Worm (Caenorhabditis elegans) whole organism, L1 larva: ENCODE results near the gene col-39.

Source experiments
- C16A3.4 ChIP-seq: fragments of 150-350 bp; optimal IDR thresholded peaks from 2 replicates; lab custom pipeline; 2014; ENCODE audit warnings: missing biosample characterization, missing genetic modification characterization
- blmp-1 ChIP-seq: fragments of 150-350 bp; optimal IDR thresholded peaks from 2 replicates; lab custom pipeline; 2014; ENCODE audit warnings: missing biosample characterization, missing genetic modification characterization
- ceh-88 ChIP-seq: fragments of 200-800 bp; sonication (Bioruptor generic); IDR thresholded peaks from 2 replicates; pipeline ENCODE4 v1.3.6; 2022; ENCODE audit warnings: missing genetic modification characterization, missing compliant biosample characterization
- dpl-1 ChIP-seq, 3 experiments: fragments of 150-350 bp in 2 of 3; sonication (generic microtip) in 1 of 3; optimal IDR thresholded peaks; 2 replicates each; lab custom pipeline; 2014 to 2017; ENCODE audit warnings: missing biosample characterization in 3 of 3, missing genetic modification characterization in 3 of 3, missing genetic modification reagents in 3 of 3
- efl-1 ChIP-seq, 4 experiments: fragments of 150-350 bp; optimal IDR thresholded peaks in 3 of 4; peaks in 1 of 4; 1 replicate in 1 of 4; 2 replicates in 3 of 4; lab custom pipeline; 2014; ENCODE audit warnings: missing biosample characterization in 2 of 4, missing genetic modification characterization in 2 of 4, missing genetic modification reagents in 2 of 4
- egl-13 ChIP-seq: sonication (generic microtip); optimal IDR thresholded peaks from 2 replicates; lab custom pipeline; 2016; ENCODE audit warnings: missing genotype, missing genetic modification reagents, missing genetic modification characterization, missing compliant biosample characterization
- egl-27 ChIP-seq, 2 experiments: fragments of 150-350 bp in 1 of 2; sonication (generic microtip); optimal IDR thresholded peaks; 3 replicates each; lab custom pipeline; 2017 to 2018; ENCODE audit warnings: missing biosample characterization in 2 of 2, missing genetic modification characterization in 2 of 2, missing genetic modification reagents in 2 of 2
- ets-5 ChIP-seq: fragments of 200-800 bp; sonication (Bioruptor generic); IDR thresholded peaks from 2 replicates; pipeline ENCODE4 v1.3.6; 2022; ENCODE audit warnings: missing genetic modification characterization, missing compliant biosample characterization
- fkh-10 ChIP-seq: sonication (generic microtip); optimal IDR thresholded peaks from 2 replicates; lab custom pipeline; 2017; ENCODE audit warnings: missing biosample characterization, missing genetic modification reagents, missing genetic modification characterization
- fos-1 ChIP-seq: fragments of 150-350 bp; optimal IDR thresholded peaks from 2 replicates; lab custom pipeline; 2014; ENCODE audit warnings: missing biosample characterization, missing genetic modification characterization
- grh-1 ChIP-seq: fragments of 200-800 bp; sonication (Bioruptor generic); IDR thresholded peaks from 2 replicates; pipeline ENCODE4 v1.3.6; 2022; ENCODE audit warnings: missing genetic modification reagents, missing genetic modification characterization, missing compliant biosample characterization
- hlh-17 ChIP-seq: fragments of 200-800 bp; sonication (Bioruptor generic); optimal IDR thresholded peaks from 2 replicates; lab custom pipeline; 2018; ENCODE audit warnings: missing genetic modification characterization, mild to moderate bottlenecking, missing compliant biosample characterization, moderate library complexity, borderline replicate concordance
- irx-1 ChIP-seq: sonication (generic microtip); optimal IDR thresholded peaks from 2 replicates; lab custom pipeline; 2016; ENCODE audit warnings: missing genetic modification characterization, missing compliant biosample characterization
- lin-15B ChIP-seq: fragments of 150-350 bp; sonication (generic microtip); optimal IDR thresholded peaks from 3 replicates; lab custom pipeline; 2014; ENCODE audit warnings: missing biosample characterization, missing genetic modification characterization
- lin-35 ChIP-seq, 2 experiments: fragments of 150-350 bp; optimal IDR thresholded peaks; 2 replicates each; lab custom pipeline; 2014; ENCODE audit warnings: missing biosample characterization in 2 of 2, missing genetic modification characterization in 2 of 2, missing genetic modification reagents in 2 of 2
- lsy-2 ChIP-seq, 2 experiments: fragments of 150-350 bp; optimal IDR thresholded peaks; 2 replicates each; lab custom pipeline; 2014; ENCODE audit warnings: missing biosample characterization in 2 of 2, missing genetic modification characterization in 2 of 2
- mab-9 ChIP-seq: fragments of 200-800 bp; sonication (Bioruptor generic); IDR thresholded peaks from 2 replicates; pipeline ENCODE4 v1.3.6; 2022; ENCODE audit warnings: missing genetic modification reagents, missing genetic modification characterization, missing compliant biosample characterization
- mdl-1 ChIP-seq, 2 experiments: fragments of 150-350 bp; optimal IDR thresholded peaks; 2 replicates each; lab custom pipeline; 2014 to 2017; ENCODE audit warnings: missing biosample characterization in 2 of 2, missing genetic modification characterization in 2 of 2, inconsistent platforms in 1 of 2
- mep-1 ChIP-seq: fragments of 150-350 bp; optimal IDR thresholded peaks from 2 replicates; lab custom pipeline; 2014; ENCODE audit warnings: missing biosample characterization, missing genetic modification characterization
- nhr-20 ChIP-seq: sonication (generic microtip); optimal IDR thresholded peaks from 2 replicates; lab custom pipeline; 2016; ENCODE audit warnings: mild to moderate bottlenecking, missing genetic modification characterization, missing compliant biosample characterization
- nhr-237 ChIP-seq: fragments of 150-350 bp; optimal IDR thresholded peaks from 2 replicates; lab custom pipeline; 2014; ENCODE audit warnings: missing biosample characterization, missing genetic modification characterization
- nhr-47 ChIP-seq: sonication (generic microtip); optimal IDR thresholded peaks from 2 replicates; lab custom pipeline; 2016; ENCODE audit warnings: mild to moderate bottlenecking, missing genetic modification characterization, moderate library complexity, missing compliant biosample characterization
- nhr-84 ChIP-seq: sonication (generic microtip); optimal IDR thresholded peaks from 2 replicates; lab custom pipeline; 2017; ENCODE audit warnings: missing biosample characterization, missing genetic modification characterization
- nhr-85 ChIP-seq: sonication (generic microtip); peaks from one replicate; lab custom pipeline; 2016; ENCODE audit warnings: missing genetic modification characterization, inconsistent platforms, missing compliant biosample characterization
- nhr-90 ChIP-seq: sonication (generic microtip); optimal IDR thresholded peaks from 2 replicates; lab custom pipeline; 2016; ENCODE audit warnings: mild to moderate bottlenecking, missing genetic modification characterization, missing compliant biosample characterization; ENCODE audit not compliant: poor library complexity
- pax-3 ChIP-seq: fragments of 200-800 bp; sonication (Bioruptor generic); optimal IDR thresholded peaks from 2 replicates; lab custom pipeline; 2018; ENCODE audit warnings: mild to moderate bottlenecking, missing genetic modification characterization, moderate library complexity, missing compliant biosample characterization
- snpc-4 ChIP-seq: fragments of 150-350 bp; optimal IDR thresholded peaks from 2 replicates; lab custom pipeline; 2014; ENCODE audit warnings: missing biosample characterization, missing genetic modification characterization
- sox-4 ChIP-seq: sonication (generic microtip); optimal IDR thresholded peaks from 2 replicates; lab custom pipeline; 2016; ENCODE audit warnings: missing genetic modification characterization, missing compliant biosample characterization
- sup-37 ChIP-seq: fragments of 200-800 bp; sonication (Bioruptor generic); optimal IDR thresholded peaks from 2 replicates; lab custom pipeline; 2018; ENCODE audit warnings: mild to moderate bottlenecking, missing genetic modification characterization, missing compliant biosample characterization
- tbx-2 ChIP-seq: sonication (generic microtip); optimal IDR thresholded peaks from 2 replicates; lab custom pipeline; 2016; ENCODE audit warnings: missing genetic modification characterization, missing compliant biosample characterization
- xbp-1 ChIP-seq: sonication (generic microtip); optimal IDR thresholded peaks from 2 replicates; lab custom pipeline; 2016; ENCODE audit warnings: missing genetic modification characterization, missing compliant biosample characterization

col-39 gene

ce11 chrII:10658576-10659256 is 46.0 kb upstream of the col-39 start, which contains the start of the genes snu-13 and rsp-7 (continued):
- peak; percentile 53; the same call in 1 of the 2 replicates for TF ChIP-seq grh-1 (GFP tag; lab: Robert Waterston, UW)
- peak; percentile 13 for TF ChIP-seq egl-13 (tag; lab: Kevin White, UChicago)
- no peak for TF ChIP-seq nhr-84
- TF ChIP-seq snpc-4 (tag; lab: Kevin White, UChicago) = peak; percentile 39
- peak; percentile 60 for TF ChIP-seq C16A3.4 (tag; lab: Kevin White, UChicago)
- TF ChIP-seq nhr-20 = peak; percentile 80
- TF ChIP-seq nhr-47 (tag; lab: Kevin White, UChicago) = peak; percentile 68
- peak; percentile 82 for TF ChIP-seq nhr-85 (tag; lab: Kevin White, UChicago)
- TF ChIP-seq lin-15B = peak; percentile 64
- TF ChIP-seq nhr-237 (tag; lab: Kevin White, UChicago) = peak; percentile 7
- TF ChIP-seq efl-1 (optimal IDR thresholded peaks at IDR 0.05; lab: Kevin White, UChicago) = peak; percentile 82 to 83
- peak; percentile 74 to 96 for TF ChIP-seq efl-1 (GFP tag; optimal IDR thresholded peaks at IDR 0.05 in 1 of 2; lab: Kevin White, UChicago)
- TF ChIP-seq xbp-1 (tag; lab: Kevin White, UChicago) = peak; percentile 71

DNA sequence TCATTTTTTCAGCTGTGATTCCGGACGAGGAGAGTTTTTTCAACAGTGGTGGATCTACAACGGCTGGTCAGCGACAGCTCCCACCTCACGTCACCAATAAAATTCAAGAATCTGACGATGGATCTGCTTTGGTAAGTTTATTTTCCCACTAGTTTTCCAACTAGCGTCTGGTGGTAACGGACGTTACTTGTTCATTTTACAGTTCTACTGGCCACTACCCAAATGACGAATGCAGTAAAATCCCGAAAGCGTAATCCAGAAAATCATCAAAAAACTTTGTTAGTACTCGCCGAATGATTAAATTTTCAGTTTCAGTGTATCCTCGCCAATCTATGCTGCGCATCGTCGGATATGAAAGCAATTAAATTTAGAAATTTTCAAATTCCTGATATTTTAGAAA is 45.1 kb upstream of the col-39 start:
- TF ChIP-seq efl-1 (optimal IDR thresholded peaks at IDR 0.05; lab: Kevin White, UChicago) (no peak), efl-1 (GFP tag; optimal IDR thresholded peaks at IDR 0.05 in 1 of 2; lab: Kevin White, UChicago) (peak in 1 of 2 experiments; percentile 51), fkh-10 (no peak)

- no peak for TF ChIP-seq egl-27 (tag; optimal IDR thresholded peaks at IDR 0.05; lab: Kevin White, UChicago)
- TF ChIP-seq nhr-85 (tag; lab: Kevin White, UChicago) = peak; percentile 10
- no peak for TF ChIP-seq hlh-17
- TF ChIP-seq mab-9 (GFP tag; lab: Robert Waterston, UW) = no peak
- no peak for TF ChIP-seq nhr-90
- TF ChIP-seq ceh-88 = no peak
- no peak for TF ChIP-seq tbx-2 (tag; lab: Kevin White, UChicago)
- no peak for TF ChIP-seq irx-1 (tag; lab: Kevin White, UChicago)
Measured at ce11 chrII:10660892-10661291, 43.8 kb upstream of the col-39 start, which contains the start of gene marc-2. marc-2 (minus strand) TSS chrII:10660992.

DNA sequence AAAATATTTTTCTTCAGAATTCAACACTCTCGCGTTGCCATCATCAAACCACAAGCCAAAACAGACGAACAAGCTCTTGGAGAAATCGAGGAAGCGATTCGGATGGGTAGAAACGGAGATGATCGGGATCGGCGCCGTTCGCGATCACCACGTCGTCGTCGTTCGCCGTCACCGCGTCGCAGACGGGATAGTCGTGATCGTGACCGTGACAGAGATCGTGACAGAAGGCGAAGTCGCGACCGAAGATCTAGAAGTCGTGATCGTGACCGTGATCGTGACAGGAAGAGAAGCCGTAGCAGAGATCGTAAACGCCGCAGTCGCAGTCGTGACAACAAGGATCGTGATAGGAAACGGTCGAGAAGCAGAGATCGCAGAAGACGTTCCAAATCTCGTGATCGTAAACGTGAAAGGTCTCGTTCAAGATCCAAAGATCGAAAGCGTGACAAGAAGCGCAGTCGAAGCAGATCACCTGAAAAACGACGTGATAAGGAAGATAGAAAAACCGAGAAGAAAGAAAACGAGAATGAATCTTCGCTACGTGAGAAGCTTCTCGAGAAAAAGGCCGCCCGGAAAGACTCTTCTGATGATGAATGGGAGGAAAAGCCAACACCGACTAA is 43.2 kb upstream of the col-39 start:
- TF ChIP-seq fos-1 (tag; lab: Kevin White, UChicago) (no peak), ets-5 (0 out of 2 replicates have a peak, but pooled peaks have one; percentile 67), blmp-1 (peak; percentile 14)

ce11 chrII:10662279-10662678 is 42.4 kb upstream of the col-39 start:
- TF ChIP-seq ceh-88 (no peak), pax-3 (tag; lab: Kevin White, UChicago) (no peak), sox-4 (no peak), blmp-1 (no peak), efl-1 (optimal IDR thresholded peaks at IDR 0.05; lab: Kevin White, UChicago) (no peak), efl-1 (GFP tag; optimal IDR thresholded peaks at IDR 0.05 in 1 of 2; lab: Kevin White, UChicago) (peak in 1 of 2 experiments; percentile 75), tbx-2 (tag; lab: Kevin White, UChicago) (no peak)
- TF ChIP-seq, all 84 proteins: peak for 1

DNA sequence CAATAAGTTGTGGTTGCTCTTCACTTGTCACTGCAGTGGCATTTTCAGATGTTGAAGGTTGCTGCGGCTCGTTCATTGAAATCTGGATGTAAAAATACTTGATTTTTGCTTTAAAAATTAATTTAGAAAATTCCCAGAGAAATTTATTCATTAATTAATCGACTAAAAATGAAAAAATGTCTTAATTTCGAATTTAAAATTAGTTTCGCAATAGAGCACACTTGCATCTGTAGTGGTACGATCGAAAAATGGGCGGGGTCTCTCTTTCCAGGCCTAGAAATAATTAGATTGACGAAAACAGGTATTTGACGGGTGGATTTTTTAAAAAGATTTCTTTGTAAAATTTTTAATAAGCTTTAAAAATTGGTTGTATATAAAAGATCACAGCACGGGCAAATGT is 42.0 kb upstream of the col-39 start, which contains the start of gene D2089.8:
Gene D2089.8 (minus strand): TSS at position 84 of the 400 bp plus-strand sequence.
- TF ChIP-seq hlh-17 (no peak), mep-1 (tag; lab: Kevin White, UChicago) (peak; percentile 38), sup-37 (GFP tag; lab: Kevin White, UChicago) (no peak), efl-1 (optimal IDR thresholded peaks at IDR 0.05; lab: Kevin White, UChicago) (peak in 1 of 2 experiments; percentile 21), efl-1 (GFP tag; optimal IDR thresholded peaks at IDR 0.05 in 1 of 2; lab: Kevin White, UChicago) (peak; percentile 19 to 39), pax-3 (tag; lab: Kevin White, UChicago) (no peak), egl-13 (tag; lab: Kevin White, UChicago) (no peak), lin-35 (GFP tag; optimal IDR thresholded peaks at IDR 0.05; lab: Kevin White, UChicago) (peak in 1 of 2 experiments; percentile 43), blmp-1 (peak; percentile 17), C16A3.4 (tag; lab: Kevin White, UChicago) (peak; percentile 12), lsy-2 (tag; optimal IDR thresholded peaks at IDR 0.05; lab: Kevin White, UChicago) (peak in 1 of 2 experiments; percentile 48), mdl-1 (tag; optimal IDR thresholded peaks at IDR 0.05; lab: Kevin White, UChicago) (no peak), irx-1 (tag; lab: Kevin White, UChicago) (no peak), nhr-47 (tag; lab: Kevin White, UChicago) (no peak), dpl-1 (GFP tag; optimal IDR thresholded peaks at IDR 0.05; lab: Kevin White, UChicago) (peak in 2 of 3 experiments; percentile 9 to 55)
- TF ChIP-seq, all 84 proteins: peak for 7
